Worm (Caenorhabditis elegans) whole organism, L3 larva: ENCODE results near the gene gst-30.
"Not testable (repeated sequence)": the region's sequence is repeated elsewhere in the genome, so short reads cannot be mapped to it uniquely, and the experiment has no call there.

ENCODE experiments used
- ZK546.5 ChIP-seq: sonication (generic microtip); optimal IDR thresholded peaks from 2 replicates; lab custom pipeline; 2017; ENCODE audit warnings: missing biosample characterization, missing genetic modification characterization
- ama-1 ChIP-seq: fragments of 150-350 bp; optimal IDR thresholded peaks from 2 replicates; lab custom pipeline; 2018
- ceh-16 ChIP-seq: sonication (generic microtip); optimal IDR thresholded peaks from 2 replicates; lab custom pipeline; 2017; ENCODE audit warnings: missing biosample characterization, missing genetic modification characterization
- ceh-28 ChIP-seq: fragments of 150-350 bp; optimal IDR thresholded peaks from 2 replicates; lab custom pipeline; 2014; ENCODE audit warnings: missing biosample characterization, missing genetic modification reagents, missing genetic modification characterization
- ceh-82 ChIP-seq: fragments of 150-350 bp; optimal IDR thresholded peaks from 2 replicates; lab custom pipeline; 2014; ENCODE audit warnings: missing biosample characterization, missing genetic modification characterization
- ceh-9 ChIP-seq: sonication (generic microtip); optimal IDR thresholded peaks from 2 replicates; lab custom pipeline; 2018; ENCODE audit warnings: missing biosample characterization, missing genetic modification characterization
- daf-12 ChIP-seq: fragments of 150-350 bp; optimal IDR thresholded peaks from 2 replicates; lab custom pipeline; 2014; ENCODE audit warnings: missing biosample characterization, missing genetic modification reagents, missing genetic modification characterization
- egl-27 ChIP-seq: sonication (generic microtip); optimal IDR thresholded peaks from 4 replicates; lab custom pipeline; 2017; ENCODE audit warnings: missing biosample characterization, missing genetic modification reagents, missing genetic modification characterization
- egl-5 ChIP-seq: fragments of 150-350 bp; optimal IDR thresholded peaks from 2 replicates; lab custom pipeline; 2017; ENCODE audit warnings: missing biosample characterization, missing genetic modification reagents, missing genetic modification characterization, inconsistent platforms
- elt-2 ChIP-seq: sonication (generic microtip); optimal IDR thresholded peaks from 2 replicates; lab custom pipeline; 2016; ENCODE audit warnings: missing genetic modification reagents, mild to moderate bottlenecking, missing genetic modification characterization, missing compliant biosample characterization
- fkh-10 ChIP-seq: sonication (generic microtip); optimal IDR thresholded peaks from 2 replicates; lab custom pipeline; 2017; ENCODE audit warnings: missing biosample characterization, missing genetic modification reagents, missing genetic modification characterization
- fkh-2 ChIP-seq: fragments of 150-350 bp; optimal IDR thresholded peaks from 2 replicates; lab custom pipeline; 2014; ENCODE audit warnings: missing biosample characterization, missing genetic modification reagents, missing genetic modification characterization
- hmg-11 ChIP-seq: sonication (generic microtip); optimal IDR thresholded peaks from 2 replicates; lab custom pipeline; 2016; ENCODE audit warnings: missing genetic modification characterization, missing compliant biosample characterization
- jun-1 ChIP-seq: fragments of 150-350 bp; optimal IDR thresholded peaks from 2 replicates; lab custom pipeline; 2014; ENCODE audit warnings: missing biosample characterization, missing genetic modification reagents, missing genetic modification characterization
- lin-15B ChIP-seq: fragments of 150-350 bp; optimal IDR thresholded peaks from 2 replicates; lab custom pipeline; 2014; ENCODE audit warnings: missing biosample characterization, missing genetic modification characterization
- lin-39 ChIP-seq: fragments of 150-350 bp; optimal IDR thresholded peaks from 2 replicates; lab custom pipeline; 2018; ENCODE audit warnings: missing biosample characterization, missing genetic modification reagents, missing genetic modification characterization
- lsy-12 ChIP-seq: sonication (generic microtip); optimal IDR thresholded peaks from 2 replicates; lab custom pipeline; 2016; ENCODE audit warnings: mild to moderate bottlenecking, missing genetic modification characterization, missing compliant biosample characterization
- mml-1 ChIP-seq: fragments of 150-350 bp; sonication (generic microtip); optimal IDR thresholded peaks from 3 replicates; lab custom pipeline; 2014; ENCODE audit warnings: missing biosample characterization, missing genetic modification characterization
- nfya-1 ChIP-seq: sonication (generic microtip); optimal IDR thresholded peaks from 2 replicates; lab custom pipeline; 2017; ENCODE audit warnings: missing genetic modification characterization, mild to moderate bottlenecking, missing compliant biosample characterization, antibody characterized with exemption, moderate library complexity; ENCODE audit not compliant: insufficient read depth
- nhr-11 ChIP-seq: fragments of 150-350 bp; optimal IDR thresholded peaks from 2 replicates; lab custom pipeline; 2014; ENCODE audit warnings: missing biosample characterization, missing genetic modification characterization
- nhr-12 ChIP-seq: fragments of 150-350 bp; optimal IDR thresholded peaks from 2 replicates; lab custom pipeline; 2014; ENCODE audit warnings: missing biosample characterization, missing genetic modification characterization
- nhr-23 ChIP-seq: fragments of 150-350 bp; optimal IDR thresholded peaks from 2 replicates; lab custom pipeline; 2014; ENCODE audit warnings: missing biosample characterization, missing genetic modification reagents, missing genetic modification characterization
- nhr-237 ChIP-seq: fragments of 150-350 bp; optimal IDR thresholded peaks from 2 replicates; lab custom pipeline; 2014; ENCODE audit warnings: missing biosample characterization, missing genetic modification characterization
- nhr-25 ChIP-seq: sonication (generic microtip); optimal IDR thresholded peaks from 2 replicates; lab custom pipeline; 2017; ENCODE audit warnings: missing biosample characterization, missing genetic modification characterization
- nhr-43 ChIP-seq: sonication (generic microtip); optimal IDR thresholded peaks from 2 replicates; lab custom pipeline; 2016; ENCODE audit warnings: mild to moderate bottlenecking, missing genetic modification characterization, missing compliant biosample characterization; ENCODE audit not compliant: poor library complexity, severe bottlenecking
- nhr-67 ChIP-seq: fragments of 150-350 bp; optimal IDR thresholded peaks from 2 replicates; lab custom pipeline; 2014; ENCODE audit warnings: missing biosample characterization, missing genetic modification characterization
- pha-4 ChIP-seq: fragments of 150-350 bp; optimal IDR thresholded peaks from 2 replicates; lab custom pipeline; 2014; ENCODE audit warnings: missing biosample characterization, missing genetic modification reagents, missing genetic modification characterization
- pqm-1 ChIP-seq: fragments of 150-350 bp; optimal IDR thresholded peaks from 2 replicates; lab custom pipeline; 2017; ENCODE audit warnings: missing biosample characterization, missing genetic modification characterization, inconsistent platforms
- sea-2 ChIP-seq: fragments of 150-350 bp; sonication (generic microtip); optimal IDR thresholded peaks from 4 replicates; lab custom pipeline; 2014; ENCODE audit warnings: missing biosample characterization, missing genetic modification reagents, missing genetic modification characterization
- skn-1 ChIP-seq: fragments of 150-350 bp; optimal IDR thresholded peaks from 2 replicates; lab custom pipeline; 2014; ENCODE audit warnings: missing biosample characterization, missing genetic modification characterization
- snpc-4 ChIP-seq: fragments of 150-350 bp; optimal IDR thresholded peaks from 2 replicates; lab custom pipeline; 2014; ENCODE audit warnings: missing biosample characterization, missing genetic modification characterization
- tbx-2 ChIP-seq: sonication (generic microtip); optimal IDR thresholded peaks from 2 replicates; lab custom pipeline; 2016; ENCODE audit warnings: mild to moderate bottlenecking, missing genetic modification characterization, missing compliant biosample characterization
- unc-39 ChIP-seq: sonication (generic microtip); optimal IDR thresholded peaks from 4 replicates; lab custom pipeline; 2017; ENCODE audit warnings: missing biosample characterization, missing genetic modification characterization
- unc-62 ChIP-seq: fragments of 150-350 bp; sonication (generic microtip); optimal IDR thresholded peaks from 4 replicates; lab custom pipeline; 2014; ENCODE audit warnings: missing biosample characterization, missing genetic modification reagents, missing genetic modification characterization

gst-30 gene

ce11 chrII:4904277-4904676, 30.6 kb downstream of the gst-30 start:
- TF ChIP-seq ceh-82 (tag; lab: Kevin White, UChicago), result no peak
- TF ChIP-seq nhr-23 (tag; lab: Kevin White, UChicago), result peak; percentile 47
- peak; percentile 79 for TF ChIP-seq nhr-25 (tag; lab: Kevin White, UChicago)
- TF ChIP-seq elt-2, result peak; percentile 68
- no peak for TF ChIP-seq tbx-2 (tag; lab: Kevin White, UChicago)
- no peak for TF ChIP-seq nhr-11 (tag; lab: Kevin White, UChicago)
- peak; percentile 56 for TF ChIP-seq jun-1 (tag; lab: Kevin White, UChicago)
- TF ChIP-seq hmg-11, result peak; percentile 83
- peak; percentile 18 for TF ChIP-seq egl-27
- TF ChIP-seq ceh-28 (tag; lab: Kevin White, UChicago), result peak; percentile 36
- TF ChIP-seq sea-2 (GFP tag; lab: Kevin White, UChicago), result no peak
- TF ChIP-seq fkh-10 (GFP tag; lab: Kevin White, UChicago), result peak; percentile 46
- TF ChIP-seq unc-62 (GFP tag; lab: Kevin White, UChicago), result peak; percentile 37
- TF ChIP-seq nhr-67, result no peak
- no peak for TF ChIP-seq nhr-12 (tag; lab: Kevin White, UChicago)
- TF ChIP-seq nfya-1, result peak; percentile 96
- peak; percentile 50 for TF ChIP-seq pqm-1 (tag; lab: Kevin White, UChicago)
- TF ChIP-seq ceh-16 (tag; lab: Kevin White, UChicago), result no peak
- no peak for TF ChIP-seq ZK546.5 (tag; lab: Kevin White, UChicago)
- peak; percentile 87 for TF ChIP-seq lin-15B (tag; lab: Kevin White, UChicago)
- TF ChIP-seq snpc-4 (tag; lab: Kevin White, UChicago), result peak; percentile 77
- peak; percentile 78 for TF ChIP-seq egl-5 (tag; lab: Kevin White, UChicago)
- TF ChIP-seq fkh-2, result no peak
- peak; percentile 68 for TF ChIP-seq lin-39 (tag; lab: Kevin White, UChicago)
- peak; percentile 84 for TF ChIP-seq pha-4 (tag; lab: Kevin White, UChicago)
- TF ChIP-seq skn-1, result peak; percentile 70

ce11 chrII:4903696-4904095, 31.2 kb downstream of the gst-30 start, which contains the start of gene sgt-1:
Gene sgt-1 (minus strand): TSS chrII:4903796.
- not testable (repeated sequence) for TF ChIP-seq elt-2; nfya-1; mml-1 (tag; lab: Kevin White, UChicago)
- TF ChIP-seq, all 47 proteins: peak for 0; not testable (repeated sequence) for 47

- TF ChIP-seq nhr-237 (tag; lab: Kevin White, UChicago) (no peak), ama-1 (lab: Kevin White, UChicago) (peak; percentile 85), jun-1 (tag; lab: Kevin White, UChicago) (no peak), nfya-1 (peak; percentile 60), daf-12 (tag; lab: Kevin White, UChicago) (no peak), lsy-12 (tag; lab: Kevin White, UChicago) (no peak), ceh-16 (tag; lab: Kevin White, UChicago) (no peak), unc-39 (tag; lab: Kevin White, UChicago) (no peak), fkh-10 (GFP tag; lab: Kevin White, UChicago) (no peak), elt-2 (peak; percentile 64), pha-4 (tag; lab: Kevin White, UChicago) (peak; percentile 69), skn-1 (no peak), ceh-28 (tag; lab: Kevin White, UChicago) (peak; percentile 52), lin-15B (tag; lab: Kevin White, UChicago) (peak; percentile 33), ceh-9 (tag; lab: Kevin White, UChicago) (no peak), nhr-25 (tag; lab: Kevin White, UChicago) (peak; percentile 45)
Observed at ce11 chrII:4902035-4902434, 32.8 kb downstream of the gst-30 start, which contains the start of gene R05F9.9. Gene R05F9.9 (minus strand): TSS chrII:4902100.

ce11 chrII:4898529-4898928, 36.3 kb downstream of the gst-30 start, which contains the start of gene msp-32:
Gene msp-32 (plus strand): TSS chrII:4898829.
- not testable (repeated sequence) for TF ChIP-seq ceh-16, lin-15B, nhr-43 (tag; lab: Kevin White, UChicago)
